Worm (Caenorhabditis elegans): ENCODE data around the gene srv-25.

DNA sequence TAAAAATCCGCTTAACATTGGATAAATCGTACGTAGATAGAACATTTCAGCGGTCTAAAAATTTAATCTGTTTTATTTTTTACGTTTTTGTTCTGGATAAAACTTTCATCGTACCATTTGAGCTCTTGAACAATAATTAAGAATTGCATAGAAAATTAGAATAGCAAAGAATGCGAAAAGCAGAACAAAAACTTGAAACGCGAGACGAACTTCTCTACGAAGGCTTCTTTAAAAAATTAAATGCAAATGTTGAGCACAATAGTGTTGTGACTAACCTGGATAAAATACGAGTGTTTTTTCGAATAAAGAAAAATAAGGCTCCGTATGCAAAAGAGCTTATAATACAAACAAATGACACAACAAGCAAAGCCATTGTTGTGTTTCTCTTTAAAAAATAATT lies 4.0 kb downstream of the srv-25 start:
- TF ChIP-seq ceh-45 (GFP tag; IDR thresholded peaks at IDR 0.05), result no peak
- no peak for TF ChIP-seq ama-1 (optimal IDR thresholded peaks at IDR 0.05)
- no peak for TF ChIP-seq dve-1 (tag; optimal IDR thresholded peaks at IDR 0.05)
- TF ChIP-seq tbx-7 (tag; optimal IDR thresholded peaks at IDR 0.05), result no peak
- no peak for TF ChIP-seq fkh-10 (GFP tag; optimal IDR thresholded peaks at IDR 0.05)
- TF ChIP-seq ceh-6 (GFP tag; optimal IDR thresholded peaks at IDR 0.05), result no peak
- TF ChIP-seq ceh-18 (tag; optimal IDR thresholded peaks at IDR 0.05), result no peak
- no peak for TF ChIP-seq rnt-1 (tag; optimal IDR thresholded peaks at IDR 0.05)
- TF ChIP-seq hlh-30 (tag; optimal IDR thresholded peaks at IDR 0.05; ENCODE audit: insufficient read depth), result no peak
- TF ChIP-seq unc-3 (GFP tag; conservative IDR thresholded peaks at IDR 0.05), result no peak
- no peak for TF ChIP-seq unc-3 (tag; optimal IDR thresholded peaks at IDR 0.05)
- no peak for TF ChIP-seq tbx-2 (tag; optimal IDR thresholded peaks at IDR 0.05)
- no peak for TF ChIP-seq hlh-13 (GFP tag; optimal IDR thresholded peaks at IDR 0.05)
